Worm (Caenorhabditis elegans) whole organism, early embryonic: ENCODE data around the gene C17E7.13.

Source experiments
- B0310.2 ChIP-seq: sonication (generic microtip); optimal IDR thresholded peaks from 2 replicates; lab custom pipeline; 2016; ENCODE audit warnings: mild to moderate bottlenecking, missing genetic modification characterization, missing compliant biosample characterization
- F13C5.2 ChIP-seq: sonication (generic microtip); optimal IDR thresholded peaks from 2 replicates; lab custom pipeline; 2017; ENCODE audit warnings: mild to moderate bottlenecking, missing genetic modification characterization, inconsistent platforms, missing compliant biosample characterization
- aly-1 ChIP-seq: sonication (generic microtip); optimal IDR thresholded peaks from 2 replicates; lab custom pipeline; 2016; ENCODE audit warnings: missing genetic modification characterization, missing compliant biosample characterization
- ama-1 ChIP-seq: fragments of 150-350 bp; optimal IDR thresholded peaks from 2 replicates; lab custom pipeline; 2014
- ceh-13 ChIP-seq: fragments of 200-800 bp; sonication (Bioruptor generic); optimal IDR thresholded peaks from 2 replicates; lab custom pipeline; 2018; ENCODE audit warnings: mild to moderate bottlenecking, missing genetic modification characterization, missing compliant biosample characterization
- ceh-36 ChIP-seq: sonication (generic microtip); optimal IDR thresholded peaks from 2 replicates; lab custom pipeline; 2016; ENCODE audit warnings: missing genetic modification characterization, inconsistent platforms, missing compliant biosample characterization
- ets-7 ChIP-seq: sonication (generic microtip); optimal IDR thresholded peaks from 2 replicates; lab custom pipeline; 2016; ENCODE audit warnings: missing genotype, missing genetic modification characterization, missing compliant biosample characterization
- flt-1 ChIP-seq: fragments of 200-800 bp; sonication (Bioruptor generic); IDR thresholded peaks from 2 replicates; pipeline ENCODE4 v1.3.6; 2022; ENCODE audit warnings: missing genetic modification characterization, missing compliant biosample characterization
- hmbx-1 ChIP-seq: sonication (generic microtip); optimal IDR thresholded peaks from 2 replicates; lab custom pipeline; 2016; ENCODE audit warnings: mild to moderate bottlenecking, missing genetic modification characterization, missing compliant biosample characterization
- hmg-4 ChIP-seq: fragments of 200-800 bp; sonication (Bioruptor generic); optimal IDR thresholded peaks from 2 replicates; lab custom pipeline; 2018; ENCODE audit warnings: mild to moderate bottlenecking, missing genetic modification characterization, missing compliant biosample characterization
- hnd-1 ChIP-seq: sonication (generic microtip); optimal IDR thresholded peaks from 2 replicates; lab custom pipeline; 2016; ENCODE audit warnings: missing genetic modification characterization, missing compliant biosample characterization
- pes-1 ChIP-seq: fragments of 200-800 bp; sonication (Bioruptor generic); IDR thresholded peaks from 2 replicates; pipeline ENCODE4 v1.3.6; 2022; ENCODE audit warnings: missing genetic modification reagents, missing genetic modification characterization, missing compliant biosample characterization
- scrt-1 ChIP-seq: fragments of 200-800 bp; sonication (Bioruptor generic); IDR thresholded peaks from 2 replicates; pipeline ENCODE4 v1.3.6; 2022; ENCODE audit warnings: missing genetic modification characterization, missing compliant biosample characterization
- sea-1 ChIP-seq: fragments of 200-800 bp; sonication (Bioruptor generic); conservative IDR thresholded peaks from 2 replicates; pipeline ENCODE4 v1.3.6; 2022; ENCODE audit warnings: missing genetic modification characterization, missing compliant biosample characterization
- tbx-11 ChIP-seq: fragments of 200-800 bp; sonication (Bioruptor generic); IDR thresholded peaks from 2 replicates; pipeline ENCODE4 v1.3.6; 2022; ENCODE audit warnings: missing genetic modification characterization, missing compliant biosample characterization
- tbx-37 ChIP-seq: fragments of 200-800 bp; sonication (Bioruptor generic); conservative IDR thresholded peaks from 2 replicates; pipeline ENCODE4 v1.3.6; 2022; ENCODE audit warnings: missing genetic modification reagents, missing genetic modification characterization, missing compliant biosample characterization
- tra-4 ChIP-seq: sonication (generic microtip); optimal IDR thresholded peaks from 2 replicates; lab custom pipeline; 2017; ENCODE audit warnings: missing genetic modification characterization, missing compliant biosample characterization

The C17E7.13 gene

ce11 chrV:3868905-3869304 lies 20.2 kb downstream of the C17E7.13 start, which contains the start of gene nhr-157:
Gene nhr-157 (minus strand): TSS chrV:3869005.
- TF ChIP-seq hmbx-1 (tag; lab: Kevin White, UChicago) (no peak), tbx-11 (GFP tag; lab: Robert Waterston, UW) (no peak), tra-4 (no peak), sea-1 (GFP tag; lab: Robert Waterston, UW) (no peak), ceh-13 (no peak), F13C5.2 (no peak), aly-1 (tag; lab: Kevin White, UChicago) (no peak), hmg-4 (GFP tag; lab: Kevin White, UChicago) (no peak), B0310.2 (tag; lab: Kevin White, UChicago) (no peak), tbx-37 (no peak), ets-7 (tag; lab: Kevin White, UChicago) (no peak), ama-1 (no peak), pes-1 (GFP tag; lab: Robert Waterston, UW) (no peak), scrt-1 (no peak), hnd-1 (no peak), flt-1 (no peak), ceh-36 (no peak)

ce11 chrV:3865273-3865672 lies 23.8 kb downstream of the C17E7.13 start:
- TF ChIP-seq scrt-1 = no peak
- no peak for TF ChIP-seq pes-1 (GFP tag; lab: Robert Waterston, UW)
- no peak for TF ChIP-seq hmg-4 (GFP tag; lab: Kevin White, UChicago)
- no peak for TF ChIP-seq hmbx-1 (tag; lab: Kevin White, UChicago)

ce11 chrV:3862851-3863250 lies 26.2 kb downstream of the C17E7.13 start, which contains the start of gene nhr-187:
Gene nhr-187 (minus strand): TSS chrV:3862951.
- TF ChIP-seq ama-1 (no peak), sea-1 (GFP tag; lab: Robert Waterston, UW) (no peak), pes-1 (GFP tag; lab: Robert Waterston, UW) (no peak), hmbx-1 (tag; lab: Kevin White, UChicago) (no peak), tra-4 (no peak), tbx-37 (no peak), flt-1 (no peak), hmg-4 (GFP tag; lab: Kevin White, UChicago) (no peak), scrt-1 (no peak), ets-7 (tag; lab: Kevin White, UChicago) (no peak), B0310.2 (tag; lab: Kevin White, UChicago) (no peak), tbx-11 (GFP tag; lab: Robert Waterston, UW) (no peak), ceh-13 (no peak), ceh-36 (no peak), hnd-1 (no peak), aly-1 (tag; lab: Kevin White, UChicago) (no peak)

ce11 chrV:3860123-3860522 lies 29.0 kb downstream of the C17E7.13 start, which contains the start of gene nhr-189:
Gene nhr-189 (minus strand): TSS chrV:3860243.
- TF ChIP-seq aly-1 (tag; lab: Kevin White, UChicago) (no peak), sea-1 (GFP tag; lab: Robert Waterston, UW) (no peak), ceh-36 (no peak), ets-7 (tag; lab: Kevin White, UChicago) (no peak), tbx-37 (no peak), tra-4 (no peak), ama-1 (no peak), flt-1 (no peak), F13C5.2 (no peak), pes-1 (GFP tag; lab: Robert Waterston, UW) (no peak), hnd-1 (no peak), ceh-13 (no peak), hmg-4 (GFP tag; lab: Kevin White, UChicago) (no peak), tbx-11 (GFP tag; lab: Robert Waterston, UW) (no peak), hmbx-1 (tag; lab: Kevin White, UChicago) (no peak)

- TF ChIP-seq B0310.2 (tag; lab: Kevin White, UChicago) (no peak), tra-4 (no peak), ets-7 (tag; lab: Kevin White, UChicago) (no peak), tbx-11 (GFP tag; lab: Robert Waterston, UW) (no peak), scrt-1 (no peak), hmbx-1 (tag; lab: Kevin White, UChicago) (no peak), hmg-4 (GFP tag; lab: Kevin White, UChicago) (no peak), hnd-1 (no peak), ceh-36 (no peak), ama-1 (no peak), F13C5.2 (no peak), pes-1 (GFP tag; lab: Robert Waterston, UW) (no peak), sea-1 (GFP tag; lab: Robert Waterston, UW) (no peak), tbx-37 (no peak), aly-1 (tag; lab: Kevin White, UChicago) (no peak)
Observed at ce11 chrV:3857778-3858177, 31.3 kb downstream of the C17E7.13 start, which contains the start of gene nhr-188. Gene nhr-188 (minus strand): TSS chrV:3857861.

ce11 chrV:3855916-3856315 lies 33.2 kb downstream of the C17E7.13 start:
- TF ChIP-seq aly-1 (tag; lab: Kevin White, UChicago) = no peak
- no peak for TF ChIP-seq hnd-1
- no peak for TF ChIP-seq F13C5.2
- no peak for TF ChIP-seq sea-1 (GFP tag; lab: Robert Waterston, UW)
- no peak for TF ChIP-seq ceh-36
- TF ChIP-seq flt-1 = no peak
- TF ChIP-seq ceh-13 = no peak
- TF ChIP-seq ets-7 (tag; lab: Kevin White, UChicago) = no peak
- no peak for TF ChIP-seq hmbx-1 (tag; lab: Kevin White, UChicago)
- TF ChIP-seq scrt-1 = no peak
- TF ChIP-seq tbx-11 (GFP tag; lab: Robert Waterston, UW) = no peak
- TF ChIP-seq ama-1 = no peak
- TF ChIP-seq hmg-4 (GFP tag; lab: Kevin White, UChicago) = no peak
- no peak for TF ChIP-seq B0310.2 (tag; lab: Kevin White, UChicago)
- TF ChIP-seq tbx-37 = no peak
- no peak for TF ChIP-seq pes-1 (GFP tag; lab: Robert Waterston, UW)
- TF ChIP-seq tra-4 = no peak

ce11 chrV:3854847-3855246 lies 34.2 kb downstream of the C17E7.13 start, which contains the start of gene nhr-186:
Gene nhr-186 (minus strand): TSS chrV:3854947.
- TF ChIP-seq ceh-36 (no peak), flt-1 (no peak), ama-1 (no peak), B0310.2 (tag; lab: Kevin White, UChicago) (no peak), tbx-11 (GFP tag; lab: Robert Waterston, UW) (no peak), ets-7 (tag; lab: Kevin White, UChicago) (no peak), ceh-13 (no peak), tra-4 (no peak), sea-1 (GFP tag; lab: Robert Waterston, UW) (no peak), hmbx-1 (tag; lab: Kevin White, UChicago) (no peak), tbx-37 (no peak), scrt-1 (no peak), aly-1 (tag; lab: Kevin White, UChicago) (no peak), F13C5.2 (no peak), hmg-4 (GFP tag; lab: Kevin White, UChicago) (no peak), hnd-1 (no peak)
